Worm (Caenorhabditis elegans): ENCODE measurements around the gene cyp-34A7.

The cyp-34A7 gene

ce11 chrV:3963715-3964114, at the start of gene cyp-34A7:
TSS of gene cyp-34A7 (minus strand) at chrV:3963815.
- TF ChIP-seq elt-3 (tag; optimal IDR thresholded peaks at IDR 0.05) (no peak), nhr-2 (tag; optimal IDR thresholded peaks at IDR 0.05) (no peak), hlh-1 (tag; optimal IDR thresholded peaks at IDR 0.05) (no peak), lin-32 (GFP tag; optimal IDR thresholded peaks at IDR 0.05) (no peak), flh-1 (GFP tag; optimal IDR thresholded peaks at IDR 0.05) (no peak), ceh-39 (tag; optimal IDR thresholded peaks at IDR 0.05) (no peak), ceh-83 (GFP tag; optimal IDR thresholded peaks at IDR 0.05) (no peak), ham-2 (GFP tag; optimal IDR thresholded peaks at IDR 0.05) (no peak), ceh-43 (GFP tag; optimal IDR thresholded peaks at IDR 0.05) (no peak), ces-1 (GFP tag; optimal IDR thresholded peaks at IDR 0.05) (no peak), blmp-1 (tag; optimal IDR thresholded peaks at IDR 0.05) (no peak)

DNA sequence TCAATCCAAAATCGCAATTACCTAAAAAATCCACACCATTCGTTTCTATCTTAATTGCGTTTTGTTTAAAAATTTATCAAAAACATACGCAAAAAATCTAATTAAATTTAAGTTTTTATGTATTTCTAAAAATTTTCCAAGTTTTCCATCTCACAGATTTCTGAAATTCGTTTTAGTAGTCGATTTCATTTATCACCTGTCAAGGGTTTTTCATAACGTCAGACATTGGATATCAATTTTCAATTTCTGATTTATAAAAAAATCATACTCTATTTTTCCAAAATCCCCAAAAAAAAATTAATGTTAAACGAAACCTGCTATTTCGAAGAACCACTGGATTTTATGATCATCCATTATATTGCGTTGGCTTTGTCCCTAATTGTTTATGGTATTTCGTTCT, 46.6 kb upstream of the cyp-34A7 start, which contains the start of gene srh-4:
srh-4 (plus strand) TSS at position 301 of the 400 bp plus-strand sequence.
- TF ChIP-seq zip-8 (tag; optimal IDR thresholded peaks at IDR 0.05) (no peak), ham-2 (GFP tag; optimal IDR thresholded peaks at IDR 0.05) (no peak), cnd-1 (tag; optimal IDR thresholded peaks at IDR 0.05) (no peak), nhr-12 (tag; optimal IDR thresholded peaks at IDR 0.05) (no peak), unc-62 (GFP tag; optimal IDR thresholded peaks at IDR 0.05) (no peak), ceh-39 (tag; optimal IDR thresholded peaks at IDR 0.05) (no peak), elt-3 (tag; optimal IDR thresholded peaks at IDR 0.05) (no peak), mls-2 (tag; optimal IDR thresholded peaks at IDR 0.05) (no peak), nhr-76 (tag; optimal IDR thresholded peaks at IDR 0.05) (no peak), ces-1 (GFP tag; optimal IDR thresholded peaks at IDR 0.05) (no peak), flh-1 (GFP tag; optimal IDR thresholded peaks at IDR 0.05) (no peak), unc-39 (tag; optimal IDR thresholded peaks at IDR 0.05) (no peak), nhr-28 (tag; optimal IDR thresholded peaks at IDR 0.05) (no peak), mep-1 (tag; optimal IDR thresholded peaks at IDR 0.05) (no peak)

DNA sequence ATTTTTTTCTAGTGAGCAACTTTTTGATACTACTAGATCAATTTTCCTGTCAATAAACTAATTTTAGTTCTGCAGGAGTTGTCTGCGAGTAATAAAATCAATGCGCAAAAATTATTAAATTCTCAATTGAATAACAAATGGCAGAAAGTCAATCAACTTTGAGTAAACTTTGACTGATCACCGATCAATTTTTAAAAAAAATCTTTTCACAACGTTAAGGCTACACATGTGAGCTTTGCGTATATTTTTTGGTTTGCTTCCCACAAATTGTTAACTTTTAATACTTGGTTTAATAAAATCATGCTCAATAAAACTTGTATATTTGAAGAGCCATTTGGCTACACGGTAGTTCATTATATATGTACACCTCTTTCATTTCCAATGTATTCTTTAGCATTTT, 44.3 kb upstream of the cyp-34A7 start, which contains the start of gene srh-7:
srh-7 (plus strand) TSS at position 301 of the 400 bp plus-strand sequence.
- no peak for TF ChIP-seq hlh-1 (tag; optimal IDR thresholded peaks at IDR 0.05)
- no peak for TF ChIP-seq pha-4 (tag; optimal IDR thresholded peaks at IDR 0.05)
- TF ChIP-seq ceh-43 (GFP tag; optimal IDR thresholded peaks at IDR 0.05): no peak

DNA sequence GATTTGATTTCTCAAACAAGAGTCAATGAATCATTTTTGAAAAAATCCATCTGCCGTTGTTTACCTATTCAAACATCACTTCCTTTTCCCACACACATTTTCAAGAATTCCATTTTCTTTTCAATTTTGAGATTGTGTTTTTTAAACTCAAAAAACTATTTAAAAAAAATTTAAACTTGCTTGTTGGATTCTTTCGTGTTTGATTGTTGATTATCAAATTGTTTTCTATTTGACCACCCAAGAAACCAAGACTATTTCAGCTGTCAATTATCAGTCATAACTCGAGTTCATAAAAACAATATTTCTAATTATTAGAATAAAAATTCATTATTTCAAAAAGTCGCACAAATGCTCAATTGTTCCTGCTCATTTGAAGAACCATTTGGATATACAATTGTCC, 41.6 kb upstream of the cyp-34A7 start, which contains the start of gene srh-8:
srh-8 (plus strand) TSS at position 301 of the 400 bp plus-strand sequence.
- TF ChIP-seq nhr-12 (tag; optimal IDR thresholded peaks at IDR 0.05) (no peak), nhr-76 (tag; optimal IDR thresholded peaks at IDR 0.05) (no peak), ceh-83 (GFP tag; optimal IDR thresholded peaks at IDR 0.05) (no peak), mab-5 (tag; optimal IDR thresholded peaks at IDR 0.05) (no peak), snpc-4 (tag; optimal IDR thresholded peaks at IDR 0.05) (no peak), sem-2 (GFP tag; optimal IDR thresholded peaks at IDR 0.05) (no peak), lsy-2 (tag; optimal IDR thresholded peaks at IDR 0.05) (no peak), nhr-237 (tag; optimal IDR thresholded peaks at IDR 0.05) (no peak)

- no peak for TF ChIP-seq unc-62 (GFP tag; optimal IDR thresholded peaks at IDR 0.05)
- no peak for TF ChIP-seq ces-1 (GFP tag; optimal IDR thresholded peaks at IDR 0.05)
- no peak for TF ChIP-seq lin-13 (tag; optimal IDR thresholded peaks at IDR 0.05)
- TF ChIP-seq zip-8 (tag; optimal IDR thresholded peaks at IDR 0.05): no peak
- no peak for TF ChIP-seq pha-4 (tag; optimal IDR thresholded peaks at IDR 0.05)
- no peak for TF ChIP-seq blmp-1 (tag; optimal IDR thresholded peaks at IDR 0.05)
Observed at ce11 chrV:4004577-4004976, 41.0 kb upstream of the cyp-34A7 start.

ce11 chrV:3995838-3996237, 32.2 kb upstream of the cyp-34A7 start, which contains the start of gene srx-62:
TSS of gene srx-62 (minus strand) at chrV:3995938.
- no peak for TF ChIP-seq nhr-237 (tag; optimal IDR thresholded peaks at IDR 0.05)

ce11 chrV:3994048-3994447, 30.4 kb upstream of the cyp-34A7 start, which contains the start of gene K09D9.9:
TSS of gene K09D9.9 (minus strand) at chrV:3994148.
- TF ChIP-seq unc-120 (tag; optimal IDR thresholded peaks at IDR 0.05; ENCODE audit: poor library complexity, severe bottlenecking) (no peak), zip-8 (tag; optimal IDR thresholded peaks at IDR 0.05) (no peak), nhr-237 (tag; optimal IDR thresholded peaks at IDR 0.05) (no peak), ceh-83 (GFP tag; optimal IDR thresholded peaks at IDR 0.05) (no peak), ztf-11 (tag; optimal IDR thresholded peaks at IDR 0.05) (no peak), mab-5 (tag; optimal IDR thresholded peaks at IDR 0.05) (no peak)
